Fruit fly (Drosophila melanogaster) whole organism, adult: ENCODE data around the gene MAPk-Ak2.

Experiments
- CG11617 ChIP-seq: fragments of 200-800 bp; sonication (Bioruptor generic); optimal IDR thresholded peaks from 2 replicates; lab custom pipeline; 2017; ENCODE audit warnings: mild to moderate bottlenecking, missing biosample characterization, missing genetic modification reagents, missing genetic modification characterization
- CG12768 ChIP-seq: fragments of 200-800 bp; sonication (Bioruptor generic); optimal IDR thresholded peaks from 2 replicates; lab custom pipeline; 2017; ENCODE audit warnings: missing biosample characterization, missing genetic modification characterization, mild to moderate bottlenecking, moderate library complexity, missing genetic modification reagents
- CG14711 ChIP-seq: fragments of 200-800 bp; sonication (Bioruptor generic); optimal IDR thresholded peaks from 2 replicates; lab custom pipeline; 2018; ENCODE audit warnings: missing biosample characterization, mild to moderate bottlenecking, missing genetic modification characterization, moderate library complexity
- CG1620 ChIP-seq: fragments of 200-800 bp; sonication (Bioruptor generic); optimal IDR thresholded peaks from 2 replicates; lab custom pipeline; 2016; ENCODE audit warnings: missing biosample characterization, missing genetic modification characterization
- CG33017 ChIP-seq: fragments of 200-800 bp; sonication (Bioruptor generic); optimal IDR thresholded peaks from 2 replicates; lab custom pipeline; 2018; ENCODE audit warnings: missing biosample characterization, mild to moderate bottlenecking, missing genetic modification characterization, moderate library complexity
- CG5204 ChIP-seq: fragments of 200-800 bp; sonication (Bioruptor generic); optimal IDR thresholded peaks from 2 replicates; lab custom pipeline; 2016; ENCODE audit warnings: missing biosample characterization, missing genetic modification characterization
- CG7045 ChIP-seq: fragments of 200-800 bp; sonication (Bioruptor generic); optimal IDR thresholded peaks from 2 replicates; lab custom pipeline; 2017; ENCODE audit warnings: missing biosample characterization, mild to moderate bottlenecking, missing genetic modification characterization
- CG7101 ChIP-seq: fragments of 200-800 bp; sonication (Bioruptor generic); optimal IDR thresholded peaks from 2 replicates; lab custom pipeline; 2018; ENCODE audit warnings: missing biosample characterization, mild to moderate bottlenecking, missing genetic modification characterization, moderate library complexity
- Clk ChIP-seq: fragments of 200-800 bp; sonication (Bioruptor generic); optimal IDR thresholded peaks from 2 replicates; lab custom pipeline; 2017; ENCODE audit warnings: missing biosample characterization, missing genetic modification characterization
- Crg-1 ChIP-seq: fragments of 200-800 bp; sonication (Bioruptor generic); optimal IDR thresholded peaks from 2 replicates; lab custom pipeline; 2016; ENCODE audit warnings: missing biosample characterization, missing genetic modification characterization
- Hr96 ChIP-seq: fragments of 200-800 bp; sonication (Bioruptor generic); optimal IDR thresholded peaks from 2 replicates; lab custom pipeline; 2016; ENCODE audit warnings: missing biosample characterization, missing genetic modification characterization
- Mnt ChIP-seq: fragments of 200-800 bp; sonication (Bioruptor generic); optimal IDR thresholded peaks from 2 replicates; lab custom pipeline; 2016; ENCODE audit warnings: missing biosample characterization, mild to moderate bottlenecking, missing genetic modification characterization
- bab1 ChIP-seq: fragments of 200-800 bp; sonication (Bioruptor generic); optimal IDR thresholded peaks from 3 replicates; lab custom pipeline; 2019; ENCODE audit warnings: missing biosample characterization, mild to moderate bottlenecking, missing genetic modification characterization, moderate library complexity
- cic ChIP-seq: fragments of 200-800 bp; sonication (Bioruptor generic); optimal IDR thresholded peaks from 2 replicates; lab custom pipeline; 2017; ENCODE audit warnings: missing biosample characterization, mild to moderate bottlenecking, missing genetic modification characterization, moderate library complexity
- cnc ChIP-seq, 2 experiments: fragments of >200 bp; optimal IDR thresholded peaks; 2 replicates each; lab custom pipeline; 2017
- kay ChIP-seq: fragments of 200-800 bp; sonication (Bioruptor generic); peaks from one replicate; lab custom pipeline; 2016; ENCODE audit warnings: missing biosample characterization, missing genetic modification characterization, borderline replicate concordance
- ovo ChIP-seq: fragments of 200-800 bp; sonication (Bioruptor generic); optimal IDR thresholded peaks from 2 replicates; lab custom pipeline; 2016; ENCODE audit warnings: missing biosample characterization, missing genetic modification characterization
- pad ChIP-seq: fragments of 200-800 bp; sonication (Bioruptor generic); optimal IDR thresholded peaks from 3 replicates; lab custom pipeline; 2017; ENCODE audit warnings: missing biosample characterization, missing genetic modification characterization, mild to moderate bottlenecking, moderate library complexity, missing genetic modification reagents
- tj ChIP-seq: fragments of 200-800 bp; sonication (Bioruptor generic); optimal IDR thresholded peaks from 3 replicates; lab custom pipeline; 2017; ENCODE audit warnings: missing biosample characterization, mild to moderate bottlenecking, missing genetic modification characterization, moderate library complexity
- toe ChIP-seq: fragments of 200-800 bp; sonication (Bioruptor generic); optimal IDR thresholded peaks from 2 replicates; lab custom pipeline; 2016; ENCODE audit warnings: missing biosample characterization, missing genetic modification characterization

MAPk-Ak2 gene

dm6 chrX:5772409-5772808, 8.4 kb upstream of the MAPk-Ak2 start:
- TF ChIP-seq CG7045, result no peak
- no peak for TF ChIP-seq cnc (optimal IDR thresholded peaks at IDR 0.05; lab: Kevin White, UChicago)
- no peak for TF ChIP-seq pad (GFP tag; lab: Kevin White, UChicago)
- no peak for TF ChIP-seq bab1 (GFP tag; lab: Kevin White, UChicago)
- TF ChIP-seq CG14711 (tag; lab: Kevin White, UChicago), result no peak

- no peak for TF ChIP-seq CG11617 (GFP tag; lab: Kevin White, UChicago)
- peak; percentile 81 for TF ChIP-seq pad (GFP tag; lab: Kevin White, UChicago)
- no peak for TF ChIP-seq Hr96
These were observed 6.8 kb upstream of the MAPk-Ak2 start, which contains the start of gene CG3097 for dm6 chrX:5770730-5771181. Gene CG3097 (minus strand): TSS chrX:5770780.

dm6 chrX:5768602-5769251, 4.7 kb upstream of the MAPk-Ak2 start:
- TF ChIP-seq CG12768 (GFP tag; lab: Kevin White, UChicago), result no peak
- no peak for TF ChIP-seq CG33017
- no peak for TF ChIP-seq CG14711 (tag; lab: Kevin White, UChicago)
- TF ChIP-seq bab1 (GFP tag; lab: Kevin White, UChicago), result no peak
- TF ChIP-seq toe (GFP tag; lab: Kevin White, UChicago), result no peak
- TF ChIP-seq ovo (GFP tag; lab: Kevin White, UChicago), result no peak
- TF ChIP-seq CG1620 (GFP tag; lab: Kevin White, UChicago), result no peak
- TF ChIP-seq CG5204 (GFP tag; lab: Kevin White, UChicago), result no peak
- no peak for TF ChIP-seq tj
- TF ChIP-seq Hr96, result no peak
- no peak for TF ChIP-seq Clk (GFP tag; lab: Kevin White, UChicago)
- no peak for TF ChIP-seq CG7101
- TF ChIP-seq CG11617 (GFP tag; lab: Kevin White, UChicago), result no peak
- TF ChIP-seq cic (GFP tag; lab: Kevin White, UChicago), result no peak
- no peak for TF ChIP-seq kay
- TF ChIP-seq Mnt (GFP tag; lab: Kevin White, UChicago), result no peak
- TF ChIP-seq pad (GFP tag; lab: Kevin White, UChicago), result no peak
- no peak for TF ChIP-seq CG7045
- TF ChIP-seq cnc (optimal IDR thresholded peaks at IDR 0.05; lab: Kevin White, UChicago), result no peak
- no peak for TF ChIP-seq Crg-1 (GFP tag; lab: Kevin White, UChicago)

dm6 chrX:5766732-5767131, 2.7 kb upstream of the MAPk-Ak2 start:
- no peak for TF ChIP-seq Hr96
- no peak for TF ChIP-seq CG1620 (GFP tag; lab: Kevin White, UChicago)
- no peak for TF ChIP-seq CG7045
- no peak for TF ChIP-seq toe (GFP tag; lab: Kevin White, UChicago)
- no peak for TF ChIP-seq CG33017
- TF ChIP-seq Clk (GFP tag; lab: Kevin White, UChicago), result no peak
- TF ChIP-seq Crg-1 (GFP tag; lab: Kevin White, UChicago), result no peak
- TF ChIP-seq Mnt (GFP tag; lab: Kevin White, UChicago), result no peak
- no peak for TF ChIP-seq CG14711 (tag; lab: Kevin White, UChicago)

dm6 chrX:5763443-5764000, 481 bp downstream of the MAPk-Ak2 start:
- TF ChIP-seq tj, result no peak
- no peak for TF ChIP-seq CG7101
- TF ChIP-seq CG1620 (GFP tag; lab: Kevin White, UChicago), result no peak
- TF ChIP-seq kay, result no peak
- no peak for TF ChIP-seq cnc (optimal IDR thresholded peaks at IDR 0.05; lab: Kevin White, UChicago)
- TF ChIP-seq toe (GFP tag; lab: Kevin White, UChicago), result no peak
- no peak for TF ChIP-seq bab1 (GFP tag; lab: Kevin White, UChicago)
- TF ChIP-seq Mnt (GFP tag; lab: Kevin White, UChicago), result no peak
- TF ChIP-seq pad (GFP tag; lab: Kevin White, UChicago), result no peak

dm6 chrX:5756146-5756545, 7.9 kb downstream of the MAPk-Ak2 start:
- TF ChIP-seq Clk (GFP tag; lab: Kevin White, UChicago) (no peak), CG5204 (GFP tag; lab: Kevin White, UChicago) (no peak), CG33017 (no peak), cic (GFP tag; lab: Kevin White, UChicago) (no peak), CG1620 (GFP tag; lab: Kevin White, UChicago) (no peak), CG12768 (GFP tag; lab: Kevin White, UChicago) (no peak), CG7101 (no peak), Crg-1 (GFP tag; lab: Kevin White, UChicago) (no peak), Hr96 (no peak), CG14711 (tag; lab: Kevin White, UChicago) (no peak), bab1 (GFP tag; lab: Kevin White, UChicago) (no peak), CG7045 (no peak), tj (no peak), CG11617 (GFP tag; lab: Kevin White, UChicago) (no peak), cnc (optimal IDR thresholded peaks at IDR 0.05; lab: Kevin White, UChicago) (no peak), kay (no peak), toe (GFP tag; lab: Kevin White, UChicago) (no peak), ovo (GFP tag; lab: Kevin White, UChicago) (no peak), pad (GFP tag; lab: Kevin White, UChicago) (no peak)
